Worm (Caenorhabditis elegans) whole organism, L4 larva: ENCODE data around the gene W07E11.1.

Experiments used
- ZK337.2 ChIP-seq: fragments of 200-800 bp; sonication (Bioruptor generic); IDR thresholded peaks from 2 replicates; pipeline ENCODE4 v1.3.6; 2022; ENCODE audit warnings: missing genetic modification reagents, missing genetic modification characterization, missing compliant biosample characterization
- aha-1 ChIP-seq: fragments of 150-350 bp; peaks from one replicate; lab custom pipeline; 2014; ENCODE audit warnings: missing biosample characterization, missing genetic modification characterization
- ceh-28 ChIP-seq: fragments of 150-350 bp; optimal IDR thresholded peaks from 2 replicates; lab custom pipeline; 2014; ENCODE audit warnings: missing biosample characterization, missing genetic modification reagents, missing genetic modification characterization
- dve-1 ChIP-seq: sonication (generic microtip); optimal IDR thresholded peaks from 2 replicates; lab custom pipeline; 2017; ENCODE audit warnings: antibody characterized with exemption, mild to moderate bottlenecking, missing genetic modification characterization, missing compliant biosample characterization; ENCODE audit not compliant: insufficient read depth
- spr-1 ChIP-seq: sonication (generic microtip); optimal IDR thresholded peaks from 2 replicates; lab custom pipeline; 2016; ENCODE audit warnings: mild to moderate bottlenecking, missing genetic modification characterization, missing compliant biosample characterization

DNA sequence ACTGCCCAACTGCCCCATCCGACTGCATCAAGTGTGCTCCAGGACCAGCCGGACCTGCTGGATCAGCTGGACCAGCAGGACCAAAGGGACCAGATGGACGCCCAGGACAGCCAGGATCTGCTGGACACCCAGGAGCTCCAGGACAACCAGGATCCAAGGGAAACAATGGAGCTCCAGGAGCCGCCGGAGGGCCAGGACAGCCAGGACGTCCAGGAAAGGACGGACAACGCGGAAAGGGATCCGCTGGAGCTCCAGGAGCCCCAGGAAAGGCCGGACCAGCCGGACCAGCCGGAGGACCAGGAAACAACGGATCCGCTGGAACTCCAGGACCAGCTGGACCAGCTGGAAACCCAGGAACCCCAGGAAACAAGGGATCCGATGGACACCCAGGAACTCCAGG, 6.3 kb upstream of the W07E11.1 start:
- TF ChIP-seq aha-1 (no peak), spr-1 (tag; lab: Kevin White, UChicago) (no peak), ceh-28 (tag; lab: Kevin White, UChicago) (no peak), ZK337.2 (no peak), dve-1 (tag; lab: Kevin White, UChicago) (no peak)
